Worm (Caenorhabditis elegans) whole organism, L4/young adult: ENCODE data around the gene T25D1.2.
"Not testable (repeated sequence)": the region's sequence is repeated elsewhere in the genome, so short reads cannot be mapped to it uniquely, and the experiment has no call there.

Experiments used
- W03F9.2 ChIP-seq: fragments of 150-350 bp; optimal IDR thresholded peaks from 2 replicates; lab custom pipeline; 2014; ENCODE audit warnings: missing biosample characterization, missing genetic modification characterization
- dao-5 ChIP-seq: sonication (generic microtip); optimal IDR thresholded peaks from 2 replicates; lab custom pipeline; 2016; ENCODE audit warnings: missing genotype, missing genetic modification characterization, moderate library complexity, missing compliant biosample characterization
- him-1 ChIP-seq: sonication (generic microtip); optimal IDR thresholded peaks from 2 replicates; lab custom pipeline; 2016; ENCODE audit warnings: missing genotype, missing genetic modification reagents, missing genetic modification characterization, missing compliant biosample characterization

The T25D1.2 gene

ce11 chrX:16515265-16515664 lies at the start of gene T25D1.2:
Gene T25D1.2 (plus strand): TSS chrX:16515565.
- not testable (repeated sequence) for TF ChIP-seq dao-5, W03F9.2, him-1 (tag; lab: Kevin White, UChicago)

ce11 chrX:16466157-16466556 lies 49.2 kb upstream of the T25D1.2 start:
- TF ChIP-seq W03F9.2 (tag; lab: Kevin White, UChicago) = no peak
- no peak for TF ChIP-seq him-1 (tag; lab: Kevin White, UChicago)
- no peak for TF ChIP-seq dao-5 (tag; lab: Kevin White, UChicago)

ce11 chrX:16468845-16469244 lies 46.5 kb upstream of the T25D1.2 start:
- no peak for TF ChIP-seq him-1 (tag; lab: Kevin White, UChicago)
- TF ChIP-seq W03F9.2 (tag; lab: Kevin White, UChicago) = no peak
- TF ChIP-seq dao-5 (tag; lab: Kevin White, UChicago) = no peak

ce11 chrX:16470758-16471157 lies 44.6 kb upstream of the T25D1.2 start, which contains the start of gene F38E9.1:
Gene F38E9.1 (plus strand): TSS chrX:16471058.
- no peak for TF ChIP-seq him-1 (tag; lab: Kevin White, UChicago)
- TF ChIP-seq dao-5 (tag; lab: Kevin White, UChicago) = no peak
- TF ChIP-seq W03F9.2 (tag; lab: Kevin White, UChicago) = no peak

- TF ChIP-seq dao-5 (tag; lab: Kevin White, UChicago) (no peak), him-1 (tag; lab: Kevin White, UChicago) (no peak), W03F9.2 (tag; lab: Kevin White, UChicago) (no peak)
These were observed 35.1 kb upstream of the T25D1.2 start for ce11 chrX:16480232-16480631.

ce11 chrX:16481026-16481425 lies 34.3 kb upstream of the T25D1.2 start:
- no peak for TF ChIP-seq dao-5 (tag; lab: Kevin White, UChicago)
- TF ChIP-seq him-1 (tag; lab: Kevin White, UChicago) = no peak
- TF ChIP-seq W03F9.2 (tag; lab: Kevin White, UChicago) = no peak

ce11 chrX:16482944-16483343 lies 32.4 kb upstream of the T25D1.2 start:
- TF ChIP-seq him-1 (tag; lab: Kevin White, UChicago) (no peak), W03F9.2 (tag; lab: Kevin White, UChicago) (no peak), dao-5 (tag; lab: Kevin White, UChicago) (no peak)

ce11 chrX:16484043-16484442 lies 31.3 kb upstream of the T25D1.2 start:
- TF ChIP-seq W03F9.2 (tag; lab: Kevin White, UChicago) (no peak), him-1 (tag; lab: Kevin White, UChicago) (no peak), dao-5 (tag; lab: Kevin White, UChicago) (no peak)

ce11 chrX:16484681-16485080 lies 30.7 kb upstream of the T25D1.2 start:
- TF ChIP-seq dao-5 (tag; lab: Kevin White, UChicago) (no peak), W03F9.2 (tag; lab: Kevin White, UChicago) (peak; percentile 4), him-1 (tag; lab: Kevin White, UChicago) (no peak)

ce11 chrX:16485322-16485721 lies 30.0 kb upstream of the T25D1.2 start:
- TF ChIP-seq him-1 (tag; lab: Kevin White, UChicago) (no peak), W03F9.2 (tag; lab: Kevin White, UChicago) (no peak), dao-5 (tag; lab: Kevin White, UChicago) (no peak)

ce11 chrX:16487068-16487658 lies 28.2 kb upstream of the T25D1.2 start, which contains the start of gene cah-3:
Gene cah-3 (plus strand): TSS chrX:16487481.
- no peak for TF ChIP-seq him-1 (tag; lab: Kevin White, UChicago)
- no peak for TF ChIP-seq dao-5 (tag; lab: Kevin White, UChicago)
- TF ChIP-seq W03F9.2 (tag; lab: Kevin White, UChicago) = no peak

ce11 chrX:16490753-16491152 lies 24.6 kb upstream of the T25D1.2 start:
- TF ChIP-seq W03F9.2 (tag; lab: Kevin White, UChicago) (no peak), dao-5 (tag; lab: Kevin White, UChicago) (no peak), him-1 (tag; lab: Kevin White, UChicago) (no peak)

ce11 chrX:16494630-16495029 lies 20.7 kb upstream of the T25D1.2 start, which contains the start of gene K05G3.2:
Gene K05G3.2 (plus strand): TSS chrX:16494930.
- TF ChIP-seq dao-5 (tag; lab: Kevin White, UChicago) (no peak), W03F9.2 (tag; lab: Kevin White, UChicago) (no peak), him-1 (tag; lab: Kevin White, UChicago) (no peak)

- no peak for TF ChIP-seq W03F9.2 (tag; lab: Kevin White, UChicago)
- no peak for TF ChIP-seq dao-5 (tag; lab: Kevin White, UChicago)
- TF ChIP-seq him-1 (tag; lab: Kevin White, UChicago) = no peak
These were observed 14.3 kb upstream of the T25D1.2 start, which contains the start of gene K05G3.1 for ce11 chrX:16501032-16501431. Gene K05G3.1 (plus strand): TSS chrX:16501332.
